Worm (Caenorhabditis elegans) whole organism, L2 larva: ENCODE data around the gene bus-8B.

Source experiments
- ama-1 ChIP-seq: fragments of 150-350 bp; optimal IDR thresholded peaks from 2 replicates; lab custom pipeline; 2018; ENCODE audit warnings: inconsistent platforms
- fos-1 ChIP-seq: fragments of 150-350 bp; optimal IDR thresholded peaks from 2 replicates; lab custom pipeline; 2014; ENCODE audit warnings: missing biosample characterization, missing genetic modification characterization
- snpc-4 ChIP-seq: fragments of 150-350 bp; optimal IDR thresholded peaks from 2 replicates; lab custom pipeline; 2014; ENCODE audit warnings: missing biosample characterization, missing genetic modification characterization
- zag-1 ChIP-seq: fragments of 150-350 bp; optimal IDR thresholded peaks from 2 replicates; lab custom pipeline; 2014; ENCODE audit warnings: missing biosample characterization, missing genetic modification characterization

DNA sequence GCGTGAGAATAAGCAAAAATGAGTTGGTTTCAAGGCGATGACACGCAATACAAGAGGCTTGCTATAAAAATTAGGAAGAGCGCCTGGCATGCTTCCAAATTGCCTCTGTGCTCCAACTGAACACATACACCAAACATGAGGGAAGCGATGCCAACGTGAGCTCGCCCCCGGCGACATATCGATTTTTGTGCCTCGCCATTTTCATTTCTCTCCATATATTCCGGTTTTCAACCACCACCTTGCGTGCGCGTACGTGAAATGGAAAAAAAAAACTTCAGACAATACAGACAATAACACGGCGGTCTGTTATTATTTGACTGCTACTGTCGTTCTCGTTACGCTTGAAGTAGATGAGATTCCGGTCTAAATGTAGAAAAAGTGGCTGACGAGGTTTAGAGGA, 14.8 kb downstream of the bus-8B start:
- no peak for TF ChIP-seq zag-1 (tag; lab: Kevin White, UChicago)
- no peak for TF ChIP-seq ama-1 (lab: Kevin White, UChicago)
- TF ChIP-seq snpc-4 = no peak
- TF ChIP-seq fos-1 (tag; lab: Kevin White, UChicago) = no peak
